Fruit fly (Drosophila melanogaster) whole organism, adult: ENCODE data around the gene CG4278.
A peak's percentile ranks its signal among the peaks of the same experiment; 100 is the strongest.

Experiments used
- CG11617 ChIP-seq: fragments of 200-800 bp; sonication (Bioruptor generic); optimal IDR thresholded peaks from 2 replicates; lab custom pipeline; 2017; ENCODE audit warnings: mild to moderate bottlenecking, missing biosample characterization, missing genetic modification reagents, missing genetic modification characterization
- CG12768 ChIP-seq: fragments of 200-800 bp; sonication (Bioruptor generic); optimal IDR thresholded peaks from 2 replicates; lab custom pipeline; 2017; ENCODE audit warnings: missing biosample characterization, missing genetic modification characterization, mild to moderate bottlenecking, moderate library complexity, missing genetic modification reagents
- CG14711 ChIP-seq: fragments of 200-800 bp; sonication (Bioruptor generic); optimal IDR thresholded peaks from 2 replicates; lab custom pipeline; 2018; ENCODE audit warnings: missing biosample characterization, mild to moderate bottlenecking, missing genetic modification characterization, moderate library complexity
- CG1620 ChIP-seq: fragments of 200-800 bp; sonication (Bioruptor generic); optimal IDR thresholded peaks from 2 replicates; lab custom pipeline; 2016; ENCODE audit warnings: missing biosample characterization, missing genetic modification characterization
- CG33017 ChIP-seq: fragments of 200-800 bp; sonication (Bioruptor generic); optimal IDR thresholded peaks from 2 replicates; lab custom pipeline; 2018; ENCODE audit warnings: missing biosample characterization, mild to moderate bottlenecking, missing genetic modification characterization, moderate library complexity
- CG5204 ChIP-seq: fragments of 200-800 bp; sonication (Bioruptor generic); optimal IDR thresholded peaks from 2 replicates; lab custom pipeline; 2016; ENCODE audit warnings: missing biosample characterization, missing genetic modification characterization
- CG7045 ChIP-seq: fragments of 200-800 bp; sonication (Bioruptor generic); optimal IDR thresholded peaks from 2 replicates; lab custom pipeline; 2017; ENCODE audit warnings: missing biosample characterization, mild to moderate bottlenecking, missing genetic modification characterization
- CG7101 ChIP-seq: fragments of 200-800 bp; sonication (Bioruptor generic); optimal IDR thresholded peaks from 2 replicates; lab custom pipeline; 2018; ENCODE audit warnings: missing biosample characterization, mild to moderate bottlenecking, missing genetic modification characterization, moderate library complexity
- Clk ChIP-seq: fragments of 200-800 bp; sonication (Bioruptor generic); optimal IDR thresholded peaks from 2 replicates; lab custom pipeline; 2017; ENCODE audit warnings: missing biosample characterization, missing genetic modification characterization
- Crg-1 ChIP-seq: fragments of 200-800 bp; sonication (Bioruptor generic); optimal IDR thresholded peaks from 2 replicates; lab custom pipeline; 2016; ENCODE audit warnings: missing biosample characterization, missing genetic modification characterization
- Hr96 ChIP-seq: fragments of 200-800 bp; sonication (Bioruptor generic); optimal IDR thresholded peaks from 2 replicates; lab custom pipeline; 2016; ENCODE audit warnings: missing biosample characterization, missing genetic modification characterization
- Mnt ChIP-seq: fragments of 200-800 bp; sonication (Bioruptor generic); optimal IDR thresholded peaks from 2 replicates; lab custom pipeline; 2016; ENCODE audit warnings: missing biosample characterization, mild to moderate bottlenecking, missing genetic modification characterization
- bab1 ChIP-seq: fragments of 200-800 bp; sonication (Bioruptor generic); optimal IDR thresholded peaks from 3 replicates; lab custom pipeline; 2019; ENCODE audit warnings: missing biosample characterization, mild to moderate bottlenecking, missing genetic modification characterization, moderate library complexity
- cic ChIP-seq: fragments of 200-800 bp; sonication (Bioruptor generic); optimal IDR thresholded peaks from 2 replicates; lab custom pipeline; 2017; ENCODE audit warnings: missing biosample characterization, mild to moderate bottlenecking, missing genetic modification characterization, moderate library complexity
- cnc ChIP-seq, 2 experiments: fragments of >200 bp; optimal IDR thresholded peaks; 2 replicates each; lab custom pipeline; 2017
- kay ChIP-seq: fragments of 200-800 bp; sonication (Bioruptor generic); peaks from one replicate; lab custom pipeline; 2016; ENCODE audit warnings: missing biosample characterization, missing genetic modification characterization, borderline replicate concordance
- ovo ChIP-seq: fragments of 200-800 bp; sonication (Bioruptor generic); optimal IDR thresholded peaks from 2 replicates; lab custom pipeline; 2016; ENCODE audit warnings: missing biosample characterization, missing genetic modification characterization
- pad ChIP-seq: fragments of 200-800 bp; sonication (Bioruptor generic); optimal IDR thresholded peaks from 3 replicates; lab custom pipeline; 2017; ENCODE audit warnings: missing biosample characterization, missing genetic modification characterization, mild to moderate bottlenecking, moderate library complexity, missing genetic modification reagents
- tj ChIP-seq: fragments of 200-800 bp; sonication (Bioruptor generic); optimal IDR thresholded peaks from 3 replicates; lab custom pipeline; 2017; ENCODE audit warnings: missing biosample characterization, mild to moderate bottlenecking, missing genetic modification characterization, moderate library complexity
- toe ChIP-seq: fragments of 200-800 bp; sonication (Bioruptor generic); optimal IDR thresholded peaks from 2 replicates; lab custom pipeline; 2016; ENCODE audit warnings: missing biosample characterization, missing genetic modification characterization

The CG4278 gene

dm6 chr2L:16352585-16353580 is 26.0 kb downstream of the CG4278 start, which contains the start of the genes Hyls1, chif and CG4455:
Hyls1 (minus strand) TSS chr2L:16352628.
chif (minus strand) TSS chr2L:16352628.
CG4455 (plus strand) TSS chr2L:16352934.
- TF ChIP-seq cnc (optimal IDR thresholded peaks at IDR 0.05; lab: Kevin White, UChicago) (no peak), CG7101 (tag; lab: Kevin White, UChicago) (peak; percentile 20), tj (GFP tag; lab: Kevin White, UChicago) (peak; percentile 7), pad (GFP tag; lab: Kevin White, UChicago) (peak; percentile 1), CG14711 (tag; lab: Kevin White, UChicago) (no peak), ovo (GFP tag; lab: Kevin White, UChicago) (no peak), Crg-1 (GFP tag; lab: Kevin White, UChicago) (peak; percentile 39), cic (GFP tag; lab: Kevin White, UChicago) (no peak), CG11617 (GFP tag; lab: Kevin White, UChicago) (peak; percentile 40), kay (peak; percentile 91), CG1620 (peak; percentile 44), Mnt (GFP tag; lab: Kevin White, UChicago) (peak; percentile 32), Clk (GFP tag; lab: Kevin White, UChicago) (no peak), toe (GFP tag; lab: Kevin White, UChicago) (peak; percentile 61), CG12768 (GFP tag; lab: Kevin White, UChicago) (peak; percentile 30), CG33017 (tag; lab: Kevin White, UChicago) (no peak), CG7045 (no peak), CG5204 (no peak), bab1 (GFP tag; lab: Kevin White, UChicago) (no peak), Hr96 (GFP tag; lab: Kevin White, UChicago) (no peak)

- TF ChIP-seq Crg-1 (GFP tag; lab: Kevin White, UChicago) (no peak), cic (GFP tag; lab: Kevin White, UChicago) (no peak), CG12768 (GFP tag; lab: Kevin White, UChicago) (no peak), CG5204 (no peak), Mnt (GFP tag; lab: Kevin White, UChicago) (no peak), CG11617 (GFP tag; lab: Kevin White, UChicago) (no peak), tj (GFP tag; lab: Kevin White, UChicago) (no peak), cnc (optimal IDR thresholded peaks at IDR 0.05; lab: Kevin White, UChicago) (no peak), CG7101 (tag; lab: Kevin White, UChicago) (no peak), CG14711 (tag; lab: Kevin White, UChicago) (no peak), CG7045 (no peak), pad (GFP tag; lab: Kevin White, UChicago) (no peak), CG1620 (no peak), ovo (GFP tag; lab: Kevin White, UChicago) (no peak), bab1 (GFP tag; lab: Kevin White, UChicago) (no peak), Hr96 (GFP tag; lab: Kevin White, UChicago) (no peak), CG33017 (tag; lab: Kevin White, UChicago) (no peak), toe (GFP tag; lab: Kevin White, UChicago) (no peak), kay (no peak), Clk (GFP tag; lab: Kevin White, UChicago) (no peak)
Observed at dm6 chr2L:16353765-16354164, 26.9 kb downstream of the CG4278 start.

dm6 chr2L:16356249-16357025 is 29.6 kb downstream of the CG4278 start, which contains the start of gene CaBP1:
CaBP1 (minus strand) TSS chr2L:16356735.
- TF ChIP-seq Mnt (GFP tag; lab: Kevin White, UChicago) (no peak), tj (GFP tag; lab: Kevin White, UChicago) (peak; percentile 69), CG14711 (tag; lab: Kevin White, UChicago) (peak; percentile 86), cic (GFP tag; lab: Kevin White, UChicago) (no peak), CG12768 (GFP tag; lab: Kevin White, UChicago) (no peak), bab1 (GFP tag; lab: Kevin White, UChicago) (peak; percentile 42), kay (peak; percentile 10), cnc (optimal IDR thresholded peaks at IDR 0.05; lab: Kevin White, UChicago) (no peak), Clk (GFP tag; lab: Kevin White, UChicago) (no peak)

DNA sequence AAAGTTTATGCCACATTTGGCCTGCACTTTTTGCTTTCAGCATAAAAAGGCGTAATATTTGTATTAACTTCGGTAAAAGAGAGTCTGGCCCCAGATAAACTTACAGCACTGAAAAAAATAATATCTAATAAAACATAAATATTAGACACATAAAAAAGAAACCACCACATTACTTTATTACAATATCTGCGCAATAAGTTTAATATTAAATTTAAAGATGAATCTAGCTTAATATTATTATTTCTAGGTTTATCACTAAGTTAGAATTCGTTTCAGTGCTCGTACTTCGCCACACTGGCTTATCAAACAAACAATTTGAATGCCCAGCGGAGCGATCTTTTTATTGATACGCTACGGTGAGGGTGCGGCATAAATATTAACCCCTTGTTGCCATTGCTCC is 31.0 kb downstream of the CG4278 start:
- TF ChIP-seq cic (GFP tag; lab: Kevin White, UChicago) (no peak), ovo (GFP tag; lab: Kevin White, UChicago) (no peak), CG14711 (tag; lab: Kevin White, UChicago) (no peak), pad (GFP tag; lab: Kevin White, UChicago) (no peak), Mnt (GFP tag; lab: Kevin White, UChicago) (no peak)

DNA sequence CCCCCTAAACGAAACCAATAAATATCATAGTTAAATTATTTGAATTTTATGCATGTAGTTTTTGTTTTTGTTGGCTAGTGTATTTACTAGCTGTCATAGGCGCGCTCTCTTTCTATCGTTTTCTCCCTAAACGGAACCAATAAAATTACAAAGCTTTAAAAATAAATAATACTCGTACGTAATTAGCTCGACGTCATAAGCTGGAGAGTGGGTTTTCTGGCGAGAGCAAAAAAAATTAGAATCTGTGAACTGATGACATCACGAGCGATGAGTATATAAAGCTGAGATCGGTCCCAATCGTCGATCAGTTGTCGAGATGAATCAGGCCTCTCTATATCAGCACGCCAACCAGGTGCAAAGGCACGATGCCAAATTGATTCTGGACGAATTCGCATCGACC is 38.7 kb downstream of the CG4278 start, which contains the start of gene jhamt:
TSS of gene jhamt (plus strand) at position 301 of the 400 bp plus-strand sequence.
- no peak for TF ChIP-seq cic (GFP tag; lab: Kevin White, UChicago)
- no peak for TF ChIP-seq Crg-1 (GFP tag; lab: Kevin White, UChicago)
- TF ChIP-seq CG7045: no peak
- no peak for TF ChIP-seq CG11617 (GFP tag; lab: Kevin White, UChicago)
- no peak for TF ChIP-seq tj (GFP tag; lab: Kevin White, UChicago)
- no peak for TF ChIP-seq ovo (GFP tag; lab: Kevin White, UChicago)
- no peak for TF ChIP-seq CG33017 (tag; lab: Kevin White, UChicago)
- no peak for TF ChIP-seq Hr96 (GFP tag; lab: Kevin White, UChicago)
- TF ChIP-seq CG1620: no peak
- TF ChIP-seq pad (GFP tag; lab: Kevin White, UChicago): no peak
- no peak for TF ChIP-seq CG14711 (tag; lab: Kevin White, UChicago)
- no peak for TF ChIP-seq CG5204
- no peak for TF ChIP-seq Mnt (GFP tag; lab: Kevin White, UChicago)
- no peak for TF ChIP-seq bab1 (GFP tag; lab: Kevin White, UChicago)
- no peak for TF ChIP-seq kay
- TF ChIP-seq toe (GFP tag; lab: Kevin White, UChicago): no peak
